Worm (Caenorhabditis elegans): ENCODE measurements around the gene C56E10.3.

Gene C56E10.3

DNA sequence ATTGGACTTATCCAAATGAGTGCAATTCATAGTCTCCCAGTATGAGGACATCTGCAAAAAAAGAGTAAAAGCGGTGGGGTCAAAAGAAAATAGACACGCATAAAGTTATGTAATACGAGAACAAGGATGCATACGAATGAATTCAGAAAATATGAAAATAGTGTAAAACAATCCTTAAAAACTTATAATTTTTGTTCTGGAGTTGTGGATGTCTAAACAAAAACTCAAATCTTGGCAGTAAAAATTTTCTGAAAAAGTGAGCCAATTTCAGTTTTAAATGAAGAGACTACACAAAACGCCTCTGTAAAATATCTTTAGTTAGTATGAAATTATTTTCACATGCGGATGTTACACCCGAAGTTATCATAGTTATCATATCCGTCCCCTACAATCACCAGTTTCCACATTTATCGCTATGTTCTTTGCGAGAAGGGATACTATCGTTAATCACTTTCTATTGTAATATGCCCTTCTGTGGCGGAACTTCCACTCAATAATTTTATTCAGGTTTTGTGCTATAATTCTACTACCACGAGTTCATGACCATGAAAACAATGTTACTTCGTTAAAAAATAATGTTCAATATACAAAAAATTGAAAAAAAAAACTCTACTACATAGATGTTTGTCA lies 4.8 kb upstream of the C56E10.3 start, which contains the start of gene nhr-120:
Gene nhr-120, minus strand, starts transcription at position 51 of the 630 bp plus-strand sequence.
- no peak for TF ChIP-seq elt-2 (tag; optimal IDR thresholded peaks at IDR 0.05)
- no peak for TF ChIP-seq ceh-6 (GFP tag; optimal IDR thresholded peaks at IDR 0.05)
- TF ChIP-seq Y22D7AL.16 (tag; optimal IDR thresholded peaks at IDR 0.05), result no peak

DNA sequence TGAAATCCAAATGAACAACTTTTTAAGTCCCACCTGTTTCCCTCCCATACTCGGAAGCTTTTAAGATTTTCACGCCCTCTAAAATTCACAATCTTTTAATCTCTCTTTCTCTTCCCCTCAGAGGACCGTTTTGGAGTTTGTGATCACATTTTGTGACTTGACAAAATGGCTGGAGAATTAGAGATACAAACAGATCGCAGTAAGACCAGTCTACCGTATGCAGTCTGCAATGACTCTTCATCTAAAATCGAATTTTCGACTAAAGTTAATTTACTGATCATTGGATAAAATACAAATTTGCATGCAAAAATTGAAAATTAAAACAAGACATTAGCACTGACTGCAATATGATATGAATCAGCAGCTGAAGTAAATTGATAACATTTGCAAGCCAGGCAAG lies 3.9 kb upstream of the C56E10.3 start:
- no peak for TF ChIP-seq hlh-6 (tag; optimal IDR thresholded peaks at IDR 0.05)
- TF ChIP-seq nhr-232 (tag; optimal IDR thresholded peaks at IDR 0.05), result no peak
- no peak for TF ChIP-seq C08G9.2 (tag; optimal IDR thresholded peaks at IDR 0.05)
- TF ChIP-seq mec-3 (tag; optimal IDR thresholded peaks at IDR 0.05; ENCODE audit: borderline replicate concordance), result no peak
- TF ChIP-seq lin-11 (tag; optimal IDR thresholded peaks at IDR 0.05), result no peak
- no peak for TF ChIP-seq lim-6 (tag; optimal IDR thresholded peaks at IDR 0.05)
- TF ChIP-seq gmeb-2 (tag; optimal IDR thresholded peaks at IDR 0.05), result no peak

DNA sequence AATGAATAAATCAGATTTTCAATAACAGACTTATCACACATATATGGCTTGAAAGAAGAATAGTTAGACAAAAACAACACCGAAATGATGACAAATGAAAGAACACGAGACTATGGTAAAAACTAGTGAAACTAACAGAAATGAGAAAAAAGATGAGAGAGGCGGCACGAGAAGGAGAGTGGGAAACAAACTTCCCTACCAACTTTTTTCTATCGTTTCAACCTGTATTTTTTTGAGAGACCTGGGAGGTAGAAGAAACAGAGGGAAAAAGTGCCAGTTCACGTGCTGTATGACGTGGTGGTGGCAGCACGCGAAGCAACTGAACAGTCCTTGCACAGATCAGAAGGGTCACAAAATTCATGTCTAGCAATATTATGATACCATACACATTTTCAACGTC lies 2.7 kb upstream of the C56E10.3 start:
- TF ChIP-seq eyg-1 (tag; optimal IDR thresholded peaks at IDR 0.05), result no peak
- no peak for TF ChIP-seq C38D4.7 (GFP tag; optimal IDR thresholded peaks at IDR 0.05)
- TF ChIP-seq pha-2 (tag; optimal IDR thresholded peaks at IDR 0.05), result no peak
- TF ChIP-seq ceh-22 (tag; optimal IDR thresholded peaks at IDR 0.05), result no peak
- no peak for TF ChIP-seq ztf-16 (tag; optimal IDR thresholded peaks at IDR 0.05)
- TF ChIP-seq dve-1 (tag; optimal IDR thresholded peaks at IDR 0.05), result no peak
- no peak for TF ChIP-seq ceh-24 (tag; optimal IDR thresholded peaks at IDR 0.05)
- TF ChIP-seq sox-2 (GFP tag; IDR thresholded peaks at IDR 0.05), result no peak
- TF ChIP-seq lin-11 (tag; optimal IDR thresholded peaks at IDR 0.05), result no peak
- TF ChIP-seq ttx-3 (tag; optimal IDR thresholded peaks at IDR 0.05), result no peak
- no peak for TF ChIP-seq ceh-14 (tag; optimal IDR thresholded peaks at IDR 0.05)
- TF ChIP-seq hlh-13 (GFP tag; optimal IDR thresholded peaks at IDR 0.05), result no peak

DNA sequence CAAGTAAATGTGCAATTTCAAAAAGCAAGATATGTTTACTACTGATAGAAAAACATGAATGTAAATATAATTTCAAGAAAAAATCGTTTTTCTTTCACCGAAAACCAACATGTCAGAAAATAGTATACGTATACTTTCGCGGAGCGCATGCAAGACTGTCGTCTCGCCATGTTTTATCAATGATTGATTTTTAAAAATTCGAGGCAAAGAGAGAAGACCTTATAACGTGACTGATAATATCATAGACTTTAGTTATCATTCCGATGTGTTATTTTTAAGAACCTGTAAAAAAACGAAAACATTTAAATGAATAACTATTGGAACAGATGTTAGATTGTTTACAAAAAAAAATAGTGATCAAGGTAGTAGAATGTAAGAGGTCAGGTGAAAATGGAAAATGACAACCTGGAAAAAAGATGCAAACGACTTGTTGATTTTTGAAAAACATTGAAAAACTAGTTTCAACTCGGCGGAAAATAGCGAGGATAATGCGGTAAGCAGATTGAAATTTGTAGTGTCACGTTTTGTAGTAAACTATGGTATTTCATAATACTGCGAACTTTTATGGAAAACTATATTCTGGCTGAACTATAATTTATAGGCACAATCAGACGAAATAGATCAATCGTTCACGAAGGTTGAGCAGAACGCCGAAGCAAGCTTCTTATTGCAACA lies 1.1 kb downstream of the C56E10.3 start:
- no peak for TF ChIP-seq nfya-1 (tag; optimal IDR thresholded peaks at IDR 0.05)
- TF ChIP-seq nhr-11 (tag; optimal IDR thresholded peaks at IDR 0.05), result no peak
- TF ChIP-seq ref-2 (tag; optimal IDR thresholded peaks at IDR 0.05), result no peak

ce11 chrX:6649573-6649972 lies 4.1 kb downstream of the C56E10.3 start:
- TF ChIP-seq unc-3 (GFP tag; conservative IDR thresholded peaks at IDR 0.05) (no peak), unc-3 (tag; optimal IDR thresholded peaks at IDR 0.05) (no peak), lin-11 (tag; optimal IDR thresholded peaks at IDR 0.05) (no peak), npax-4 (tag; optimal IDR thresholded peaks at IDR 0.05) (no peak), pat-9 (tag; optimal IDR thresholded peaks at IDR 0.05) (no peak), eyg-1 (tag; optimal IDR thresholded peaks at IDR 0.05) (no peak), T23F11.4 (GFP tag; optimal IDR thresholded peaks at IDR 0.05) (no peak), ceh-34 (tag; optimal IDR thresholded peaks at IDR 0.05) (no peak), ama-1 (optimal IDR thresholded peaks at IDR 0.05) (no peak), unc-86 (tag; optimal IDR thresholded peaks at IDR 0.05) (no peak), pax-1 (tag; optimal IDR thresholded peaks at IDR 0.05) (no peak), syd-9 (tag; optimal IDR thresholded peaks at IDR 0.05) (no peak), ets-4 (tag; optimal IDR thresholded peaks at IDR 0.05) (no peak), ceh-9 (tag; optimal IDR thresholded peaks at IDR 0.05) (no peak), fkh-6 (tag; optimal IDR thresholded peaks at IDR 0.05) (no peak), ceh-45 (GFP tag; IDR thresholded peaks at IDR 0.05) (no peak), pag-3 (tag; optimal IDR thresholded peaks at IDR 0.05; ENCODE audit: borderline replicate concordance) (no peak), ttx-3 (tag; optimal IDR thresholded peaks at IDR 0.05) (no peak)

Measured in whole organism, late embryonic.